Fruit fly (Drosophila melanogaster): ENCODE measurements around the gene CG31064.

The CG31064 gene

dm6 chr3R:27181074-27181473, 57.8 kb downstream of the CG31064 start:
- TF ChIP-seq CG12605 (GFP tag; IDR thresholded peaks at IDR 0.05) (peak; percentile 50; the same call in 1 of the 2 replicates), Ets98B (GFP tag; IDR thresholded peaks at IDR 0.05) (peak; percentile 80), CG14655 (GFP tag; optimal IDR thresholded peaks at IDR 0.05) (peak; percentile 83), Snoo (tag; optimal IDR thresholded peaks at IDR 0.05) (no peak), Pif1B (GFP tag; optimal IDR thresholded peaks at IDR 0.05) (peak; percentile 49), rn (GFP tag; IDR thresholded peaks at IDR 0.05) (peak; percentile 27; the same call in 1 of the 2 replicates), EcR (GFP tag; optimal IDR thresholded peaks at IDR 0.05) (no peak), CG34367 (tag; optimal IDR thresholded peaks at IDR 0.05) (no peak), CG8301 (tag; optimal IDR thresholded peaks at IDR 0.05) (peak; percentile 83), CG32121 (GFP tag; IDR thresholded peaks at IDR 0.05) (peak; percentile 71), CG10348 (GFP tag; IDR thresholded peaks at IDR 0.05) (no peak), D1 (tag; optimal IDR thresholded peaks at IDR 0.05) (no peak), CG17806 (tag; optimal IDR thresholded peaks at IDR 0.05) (peak; percentile 23), Pif1A (GFP tag; optimal IDR thresholded peaks at IDR 0.05) (peak; percentile 39), CG4496 (GFP tag; IDR thresholded peaks at IDR 0.05) (peak; percentile 81), CG13204 (GFP tag; optimal IDR thresholded peaks at IDR 0.05) (no peak), gl (tag; optimal IDR thresholded peaks at IDR 0.05) (no peak), CG8159 (tag; optimal IDR thresholded peaks at IDR 0.05) (no peak), CG9948 (tag; optimal IDR thresholded peaks at IDR 0.05) (peak; percentile 22), fd96Ca (GFP tag; IDR thresholded peaks at IDR 0.05) (peak; percentile 72; the same call in 2 of the 3 replicates)

Measured in whole organism, pupa.